Worm (Caenorhabditis elegans) whole organism, late embryonic: ENCODE measurements around the gene sdf-9.

Experiments used
- T23F11.4 ChIP-seq: fragments of 200-800 bp; sonication (Bioruptor generic); optimal IDR thresholded peaks from 2 replicates; lab custom pipeline; 2018; ENCODE audit warnings: mild to moderate bottlenecking, missing genetic modification characterization, missing compliant biosample characterization
- ama-1 ChIP-seq: fragments of 150-350 bp; optimal IDR thresholded peaks from 2 replicates; lab custom pipeline; 2014
- ceh-14 ChIP-seq: sonication (generic microtip); optimal IDR thresholded peaks from 2 replicates; lab custom pipeline; 2016; ENCODE audit warnings: missing genotype, missing genetic modification characterization, missing compliant biosample characterization
- ceh-30 ChIP-seq: fragments of 150-350 bp; optimal IDR thresholded peaks from 2 replicates; lab custom pipeline; 2014; ENCODE audit warnings: missing biosample characterization, missing genetic modification characterization
- dve-1 ChIP-seq: sonication (generic microtip); optimal IDR thresholded peaks from 2 replicates; lab custom pipeline; 2017; ENCODE audit warnings: antibody characterized with exemption, mild to moderate bottlenecking, missing genetic modification characterization, missing compliant biosample characterization
- ets-4 ChIP-seq: sonication (generic microtip); optimal IDR thresholded peaks from 2 replicates; lab custom pipeline; 2016; ENCODE audit warnings: missing genetic modification characterization, missing compliant biosample characterization
- lin-11 ChIP-seq: fragments of 200-800 bp; sonication (Bioruptor generic); optimal IDR thresholded peaks from 2 replicates; lab custom pipeline; 2018; ENCODE audit warnings: mild to moderate bottlenecking, missing genetic modification characterization, missing compliant biosample characterization
- pat-9 ChIP-seq: fragments of 200-800 bp; sonication (Bioruptor generic); optimal IDR thresholded peaks from 2 replicates; lab custom pipeline; 2018; ENCODE audit warnings: mild to moderate bottlenecking, missing genetic modification characterization, moderate library complexity, missing compliant biosample characterization
- pqm-1 ChIP-seq: sonication (generic microtip); optimal IDR thresholded peaks from 2 replicates; lab custom pipeline; 2016; ENCODE audit warnings: missing genetic modification characterization, missing compliant biosample characterization
- sdc-2 ChIP-seq: sonication (generic microtip); optimal IDR thresholded peaks from 2 replicates; lab custom pipeline; 2016; ENCODE audit warnings: missing genotype, missing genetic modification characterization, missing compliant biosample characterization
- ttx-3 ChIP-seq: sonication (generic microtip); optimal IDR thresholded peaks from 2 replicates; lab custom pipeline; 2016; ENCODE audit warnings: missing genetic modification reagents, missing genetic modification characterization, missing compliant biosample characterization
- ztf-16 ChIP-seq: sonication (generic microtip); optimal IDR thresholded peaks from 2 replicates; lab custom pipeline; 2017; ENCODE audit warnings: missing genetic modification characterization, missing compliant biosample characterization

DNA sequence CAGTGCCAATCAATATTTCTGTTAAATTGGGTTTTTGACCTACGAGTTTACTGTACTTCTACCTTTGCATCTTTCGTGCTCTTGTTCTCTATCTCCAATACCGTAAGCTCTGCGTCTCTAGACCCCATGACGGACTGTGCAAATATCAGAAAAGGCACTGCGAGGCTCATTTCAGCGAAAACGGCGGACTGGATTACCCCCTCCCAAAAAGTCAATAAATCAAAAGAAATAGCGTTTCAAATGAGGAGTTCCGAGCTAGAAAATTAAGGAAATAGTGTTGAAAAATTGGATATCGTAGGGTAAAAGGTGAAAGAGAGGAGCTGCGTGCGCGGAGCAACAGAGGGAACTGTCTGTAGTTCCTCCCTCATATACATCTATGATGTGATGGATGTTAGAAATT lies 36.3 kb upstream of the sdf-9 start:
- TF ChIP-seq sdc-2 (tag; lab: Kevin White, UChicago), result no peak
- TF ChIP-seq lin-11, result no peak
- no peak for TF ChIP-seq ztf-16 (tag; lab: Kevin White, UChicago)
- TF ChIP-seq ets-4, result no peak
- no peak for TF ChIP-seq T23F11.4
- no peak for TF ChIP-seq ceh-14 (tag; lab: Kevin White, UChicago)
- TF ChIP-seq pat-9 (tag; lab: Kevin White, UChicago), result no peak
- TF ChIP-seq pqm-1 (tag; lab: Kevin White, UChicago), result no peak
- peak; percentile 16 for TF ChIP-seq dve-1 (tag; lab: Kevin White, UChicago)
- no peak for TF ChIP-seq ama-1
- TF ChIP-seq ttx-3 (tag; lab: Kevin White, UChicago), result no peak
- no peak for TF ChIP-seq ceh-30 (tag; lab: Kevin White, UChicago)
